Fruit fly (Drosophila melanogaster) whole organism, prepupa: ENCODE data around the gene Hsc70-3.
A peak's percentile ranks its signal among the peaks of the same experiment; 100 is the strongest.

ENCODE experiments used
- CG10631 ChIP-seq: fragments of 200-800 bp; sonication (Bioruptor generic); optimal IDR thresholded peaks from 2 replicates; lab custom pipeline; 2016; ENCODE audit warnings: missing biosample characterization, missing genetic modification characterization
- CG10669 ChIP-seq: fragments of 200-800 bp; sonication (Bioruptor generic); optimal IDR thresholded peaks from 3 replicates; lab custom pipeline; 2018; ENCODE audit warnings: missing biosample characterization, mild to moderate bottlenecking, missing genetic modification characterization, moderate library complexity
- CG11294 ChIP-seq: fragments of 200-800 bp; sonication (Bioruptor generic); IDR thresholded peaks from 2 replicates; pipeline ENCODE4 v1.3.6; 2022; ENCODE audit warnings: missing biosample characterization, missing genetic modification characterization
- CG11902 ChIP-seq: fragments of 200-800 bp; sonication (Bioruptor generic); optimal IDR thresholded peaks from 3 replicates; lab custom pipeline; 2016; ENCODE audit warnings: missing biosample characterization, missing genetic modification characterization
- CG15336 ChIP-seq: fragments of 200-800 bp; sonication (Bioruptor generic); IDR thresholded peaks from 2 replicates; pipeline ENCODE4 v1.3.6; 2022; ENCODE audit warnings: missing biosample characterization, missing genetic modification characterization
- CG3032 ChIP-seq: fragments of 200-800 bp; optimal IDR thresholded peaks from 2 replicates; lab custom pipeline; 2019; ENCODE audit warnings: missing biosample characterization, mild to moderate bottlenecking, missing genetic modification characterization, moderate library complexity
- CG31627 ChIP-seq: fragments of 200-800 bp; sonication (Bioruptor generic); optimal IDR thresholded peaks from 3 replicates; lab custom pipeline; 2016; ENCODE audit warnings: missing biosample characterization, missing genetic modification characterization
- CG32006 ChIP-seq: fragments of 200-800 bp; sonication (Bioruptor generic); optimal IDR thresholded peaks from 3 replicates; lab custom pipeline; 2017; ENCODE audit warnings: missing biosample characterization, mild to moderate bottlenecking, missing genetic modification characterization
- CG34406 ChIP-seq: fragments of 200-800 bp; sonication (Bioruptor generic); optimal IDR thresholded peaks from 3 replicates; lab custom pipeline; 2016; ENCODE audit warnings: missing biosample characterization, missing genetic modification characterization
- CG4318 ChIP-seq: fragments of 200-800 bp; sonication (Bioruptor generic); optimal IDR thresholded peaks from 3 replicates; lab custom pipeline; 2017; ENCODE audit warnings: missing biosample characterization, mild to moderate bottlenecking, missing genetic modification characterization
- CG6163 ChIP-seq: fragments of 200-800 bp; sonication (Bioruptor generic); IDR thresholded peaks from 3 replicates; pipeline ENCODE4 v1.3.6; 2022; ENCODE audit warnings: missing biosample characterization, missing genetic modification characterization
- CG6854 ChIP-seq: fragments of 200-800 bp; sonication (Bioruptor generic); optimal IDR thresholded peaks from 2 replicates; lab custom pipeline; 2017; ENCODE audit warnings: missing biosample characterization, mild to moderate bottlenecking, missing genetic modification characterization
- CG9139 ChIP-seq: fragments of 200-800 bp; sonication (Bioruptor generic); optimal IDR thresholded peaks from 3 replicates; lab custom pipeline; 2017; ENCODE audit warnings: missing biosample characterization, mild to moderate bottlenecking, missing genetic modification characterization
- Eip78C ChIP-seq: fragments of 200-800 bp; sonication (Bioruptor generic); peaks from one replicate; lab custom pipeline; 2016; ENCODE audit warnings: missing biosample characterization, missing genetic modification characterization
- Eip93F ChIP-seq: fragments of 200-800 bp; sonication (Bioruptor generic); optimal IDR thresholded peaks from 2 replicates; lab custom pipeline; 2016; ENCODE audit warnings: missing biosample characterization, mild to moderate bottlenecking, missing genetic modification characterization
- Ets21C ChIP-seq: fragments of 200-800 bp; sonication (Bioruptor generic); optimal IDR thresholded peaks from 3 replicates; lab custom pipeline; 2016; ENCODE audit warnings: missing biosample characterization, missing genetic modification characterization
- Ets96B ChIP-seq: fragments of 200-800 bp; optimal IDR thresholded peaks from 2 replicates; lab custom pipeline; 2019; ENCODE audit warnings: missing biosample characterization, mild to moderate bottlenecking, missing genetic modification characterization, moderate library complexity
- Gug ChIP-seq: fragments of 200-800 bp; sonication (Bioruptor generic); IDR thresholded peaks from 2 replicates; pipeline ENCODE4 v1.3.6; 2022; ENCODE audit warnings: missing biosample characterization, missing genetic modification characterization
- Hr38 ChIP-seq: sonication (Bioruptor generic); optimal IDR thresholded peaks from 2 replicates; lab custom pipeline; 2016; ENCODE audit warnings: missing biosample characterization, missing genetic modification characterization
- Hr39 ChIP-seq: fragments of 200-800 bp; sonication (Bioruptor generic); optimal IDR thresholded peaks from 2 replicates; lab custom pipeline; 2016; ENCODE audit warnings: missing biosample characterization, missing genetic modification characterization
- Lpt ChIP-seq: fragments of 200-800 bp; sonication (Bioruptor generic); optimal IDR thresholded peaks from 3 replicates; lab custom pipeline; 2016; ENCODE audit warnings: missing biosample characterization, missing genetic modification characterization
- Met ChIP-seq: fragments of 200-800 bp; sonication (Bioruptor generic); optimal IDR thresholded peaks from 3 replicates; lab custom pipeline; 2016; ENCODE audit warnings: missing biosample characterization, missing genetic modification characterization
- OdsH ChIP-seq: fragments of 200-800 bp; sonication (Bioruptor generic); optimal IDR thresholded peaks from 3 replicates; lab custom pipeline; 2016; ENCODE audit warnings: missing biosample characterization, missing genetic modification characterization
- Sox14 ChIP-seq: fragments of 200-800 bp; sonication (Bioruptor generic); optimal IDR thresholded peaks from 3 replicates; lab custom pipeline; 2016; ENCODE audit warnings: missing biosample characterization, missing genetic modification characterization
- Sox15 ChIP-seq: fragments of 200-800 bp; sonication (Bioruptor generic); optimal IDR thresholded peaks from 3 replicates; lab custom pipeline; 2016; ENCODE audit warnings: missing biosample characterization, missing genetic modification characterization
- acj6 ChIP-seq: fragments of 200-800 bp; sonication (Bioruptor generic); optimal IDR thresholded peaks from 3 replicates; lab custom pipeline; 2016; ENCODE audit warnings: missing biosample characterization, missing genetic modification characterization
- cyc ChIP-seq: fragments of 200-800 bp; sonication (Bioruptor generic); optimal IDR thresholded peaks from 3 replicates; lab custom pipeline; 2016; ENCODE audit warnings: missing biosample characterization, missing genetic modification characterization
- dsx ChIP-seq: fragments of 200-800 bp; optimal IDR thresholded peaks from 3 replicates; lab custom pipeline; 2019; ENCODE audit warnings: missing biosample characterization, mild to moderate bottlenecking, missing genetic modification characterization, moderate library complexity; ENCODE audit not compliant: poor library complexity, severe bottlenecking
- fd59A ChIP-seq: fragments of 200-800 bp; sonication (Bioruptor generic); optimal IDR thresholded peaks from 2 replicates; lab custom pipeline; 2017; ENCODE audit warnings: missing biosample characterization, mild to moderate bottlenecking, missing genetic modification characterization, missing genetic modification reagents
- fkh ChIP-seq: fragments of 200-800 bp; sonication (Bioruptor generic); optimal IDR thresholded peaks from 3 replicates; lab custom pipeline; 2017; ENCODE audit warnings: missing biosample characterization, mild to moderate bottlenecking, missing genetic modification characterization, moderate library complexity
- salr ChIP-seq, 2 experiments: fragments of 200-800 bp; sonication (Bioruptor generic); optimal IDR thresholded peaks; 3 replicates each; lab custom pipeline; 2016 to 2018; ENCODE audit warnings: missing biosample characterization in 2 of 2, missing genetic modification characterization in 2 of 2, mild to moderate bottlenecking in 1 of 2
- spab ChIP-seq: fragments of 200-800 bp; sonication (Bioruptor generic); optimal IDR thresholded peaks from 2 replicates; lab custom pipeline; 2017; ENCODE audit warnings: missing biosample characterization, mild to moderate bottlenecking, missing genetic modification characterization, missing genetic modification reagents
- ss ChIP-seq, 2 experiments: fragments of 200-800 bp; sonication (Bioruptor generic); optimal IDR thresholded peaks; 2 replicates in 1 of 2; 3 replicates in 1 of 2; lab custom pipeline; 2017 to 2018; ENCODE audit warnings: mild to moderate bottlenecking in 2 of 2, missing biosample characterization in 2 of 2, missing genetic modification characterization in 2 of 2, moderate library complexity in 1 of 2
- topi ChIP-seq: fragments of 200-800 bp; sonication (Bioruptor generic); optimal IDR thresholded peaks from 3 replicates; lab custom pipeline; 2016; ENCODE audit warnings: missing biosample characterization, missing genetic modification characterization
- vri ChIP-seq: fragments of 200-800 bp; sonication (Bioruptor generic); optimal IDR thresholded peaks from 3 replicates; lab custom pipeline; 2016; ENCODE audit warnings: missing biosample characterization, mild to moderate bottlenecking, missing genetic modification characterization

The Hsc70-3 gene

DNA sequence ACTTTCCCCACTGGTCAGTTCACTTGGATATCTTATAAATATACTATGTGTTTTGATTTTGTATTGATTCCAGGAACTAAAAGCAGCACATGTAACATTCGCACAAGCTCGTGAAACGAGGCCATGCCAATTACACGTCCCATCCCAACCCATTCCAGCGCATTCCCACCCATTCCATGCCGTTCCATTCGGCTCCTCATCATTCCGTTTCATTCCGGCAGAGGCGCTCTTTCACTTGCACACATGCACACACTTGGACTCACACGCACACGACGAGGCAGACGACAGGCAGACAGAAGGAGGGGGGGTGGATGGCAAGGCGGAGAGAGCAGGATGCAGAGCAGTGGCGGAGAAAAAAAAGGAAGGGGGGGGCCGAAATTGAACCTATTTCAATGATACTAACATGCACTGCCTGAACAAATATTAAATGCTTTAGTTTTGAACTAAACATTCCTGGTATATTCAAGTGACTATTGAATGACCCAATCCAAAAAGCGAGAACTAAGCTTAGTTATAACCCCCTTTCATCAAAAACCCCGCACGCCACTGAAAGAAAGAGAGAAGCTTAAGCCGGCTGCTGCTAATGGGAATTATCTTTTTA lies 30.8 kb downstream of the Hsc70-3 start (continued):
- TF ChIP-seq CG4318 (GFP tag; lab: Kevin White, UChicago): peak; percentile 93
- TF ChIP-seq acj6 (GFP tag; lab: Kevin White, UChicago): peak; percentile 94
- no peak for TF ChIP-seq fkh
- TF ChIP-seq Ets96B (tag; lab: Kevin White, UChicago): peak; percentile 93
- peak; percentile 93 for TF ChIP-seq OdsH
- TF ChIP-seq CG15336: peak; percentile 94
- peak; percentile 94 for TF ChIP-seq CG6163 (GFP tag; lab: Robert Waterston, UW)
- peak; percentile 90 for TF ChIP-seq Gug
- TF ChIP-seq CG3032 (tag; lab: Kevin White, UChicago): peak; percentile 94
- TF ChIP-seq Ets21C (GFP tag; lab: Kevin White, UChicago): peak; percentile 95
- peak; percentile 95 for TF ChIP-seq spab (GFP tag; lab: Kevin White, UChicago)
- TF ChIP-seq CG9139 (GFP tag; lab: Kevin White, UChicago): peak; percentile 92
- peak; percentile 96 for TF ChIP-seq CG6854
- peak; percentile 97 for TF ChIP-seq Eip78C (GFP tag; lab: Kevin White, UChicago)
- peak; percentile 95 for TF ChIP-seq CG10631
- TF ChIP-seq Eip93F (GFP tag; lab: Kevin White, UChicago): peak; percentile 89
- TF ChIP-seq CG34406 (GFP tag; lab: Kevin White, UChicago): peak; percentile 94
- peak; percentile 84 for TF ChIP-seq vri
- TF ChIP-seq Sox14: peak; percentile 95
- peak; percentile 93 for TF ChIP-seq Lpt
- no peak for TF ChIP-seq Hr38 (GFP tag; lab: Kevin White, UChicago)
- peak; percentile 96 for TF ChIP-seq Hr39 (GFP tag; lab: Kevin White, UChicago)
- peak; percentile 91 to 92 for TF ChIP-seq salr (GFP tag; optimal IDR thresholded peaks at IDR 0.05; lab: Kevin White, UChicago)
- peak; percentile 93 for TF ChIP-seq CG11902 (GFP tag; lab: Kevin White, UChicago)
- TF ChIP-seq cyc (GFP tag; lab: Kevin White, UChicago): peak; percentile 96
- peak; percentile 70 for TF ChIP-seq CG11294 (GFP tag; lab: Robert Waterston, UW)
- TF ChIP-seq ss (GFP tag; optimal IDR thresholded peaks at IDR 0.05; lab: Kevin White, UChicago): peak; percentile 95
- peak; percentile 96 for TF ChIP-seq CG31627 (GFP tag; lab: Kevin White, UChicago)

DNA sequence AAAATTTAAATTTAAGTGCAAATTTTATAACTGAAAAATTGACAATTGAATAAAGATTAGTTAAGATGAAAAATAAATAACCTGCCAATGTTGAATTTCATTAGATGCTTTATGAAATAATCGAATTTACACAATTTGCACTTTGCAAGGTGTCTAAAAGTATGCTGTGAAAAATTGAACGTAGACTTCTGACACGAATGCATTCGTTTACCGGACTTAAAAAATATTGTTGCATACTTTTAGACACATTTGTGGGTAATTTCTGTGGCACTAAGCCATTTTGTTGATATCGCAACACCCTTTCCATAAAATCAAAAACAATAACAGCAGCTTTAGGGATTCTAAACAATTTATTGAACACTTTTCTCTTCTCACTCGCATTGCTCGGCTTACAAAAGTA lies 37.5 kb downstream of the Hsc70-3 start:
- TF ChIP-seq Sox14 (no peak), topi (GFP tag; lab: Kevin White, UChicago) (no peak), spab (GFP tag; lab: Kevin White, UChicago) (no peak)

DNA sequence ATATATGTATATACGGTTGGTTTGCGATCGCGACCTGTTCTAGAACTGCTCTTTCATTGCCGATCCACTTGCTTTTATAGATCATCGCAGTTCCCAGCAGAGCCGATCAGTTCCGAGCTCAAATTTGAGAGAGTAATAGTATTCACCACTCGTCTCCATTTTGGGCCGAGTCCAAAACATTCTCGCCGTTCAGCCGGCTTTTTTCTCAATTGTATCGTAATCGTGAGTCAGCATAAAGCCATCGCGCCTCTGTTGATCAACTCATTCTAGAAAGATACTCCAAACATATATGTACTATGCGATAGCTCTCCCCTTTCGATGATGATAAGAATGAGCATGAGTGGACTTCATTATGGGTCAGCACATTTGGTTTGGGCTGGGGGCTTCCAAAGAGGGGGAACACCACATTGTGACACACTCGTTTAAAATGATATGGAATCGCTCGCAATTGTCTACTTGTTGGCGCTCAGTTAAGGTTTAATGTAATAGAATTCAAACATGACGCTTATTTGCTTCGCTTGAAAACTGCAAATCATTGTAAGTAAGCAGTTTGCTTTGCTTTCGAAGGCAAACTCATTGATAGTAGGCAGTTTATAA lies 42.3 kb downstream of the Hsc70-3 start, which contains the start of gene CG9360:
CG9360 (minus strand) TSS at position 51 of the 597 bp plus-strand sequence.
- TF ChIP-seq dsx (GFP tag; lab: Kevin White, UChicago) (no peak), CG32006 (no peak), CG11902 (GFP tag; lab: Kevin White, UChicago) (no peak), Gug (no peak), CG3032 (tag; lab: Kevin White, UChicago) (no peak), Met (no peak), salr (GFP tag; optimal IDR thresholded peaks at IDR 0.05; lab: Kevin White, UChicago) (no peak), cyc (GFP tag; lab: Kevin White, UChicago) (no peak), Ets96B (tag; lab: Kevin White, UChicago) (no peak), fd59A (GFP tag; lab: Kevin White, UChicago) (no peak), Sox15 (GFP tag; lab: Kevin White, UChicago) (no peak), CG10669 (GFP tag; lab: Kevin White, UChicago) (no peak), OdsH (no peak)
